Fruit fly (Drosophila melanogaster) whole organism, wandering third instar larva: ENCODE data around the gene CG6325.
"Not testable (repeated sequence)": the region's sequence is repeated elsewhere in the genome, so short reads cannot be mapped to it uniquely, and the experiment has no call there.

Experiments used
- Abd-B ChIP-seq: fragments of >200 bp; optimal IDR thresholded peaks from 2 replicates; lab custom pipeline; 2017; ENCODE audit warnings: missing biosample characterization, missing genetic modification characterization
- CG32264 ChIP-seq: fragments of 200-800 bp; sonication (Bioruptor generic); optimal IDR thresholded peaks from 2 replicates; lab custom pipeline; 2016; ENCODE audit warnings: missing biosample characterization, missing genetic modification characterization
- CrebA ChIP-seq: fragments of 200-800 bp; sonication (Bioruptor generic); optimal IDR thresholded peaks from 2 replicates; lab custom pipeline; 2016; ENCODE audit warnings: missing biosample characterization, mild to moderate bottlenecking, missing genetic modification characterization, borderline replicate concordance
- Hnf4 ChIP-seq: fragments of 200-800 bp; sonication (Bioruptor generic); optimal IDR thresholded peaks from 2 replicates; lab custom pipeline; 2016; ENCODE audit warnings: missing biosample characterization, mild to moderate bottlenecking, missing genetic modification characterization
- Hr78 ChIP-seq: fragments of >200 bp; optimal IDR thresholded peaks from 2 replicates; lab custom pipeline; 2017; ENCODE audit warnings: missing biosample characterization, missing genetic modification characterization
- Hr83 ChIP-seq: fragments of 200-300 bp; sonication (Bioruptor generic); optimal IDR thresholded peaks from 2 replicates; lab custom pipeline; 2016; ENCODE audit warnings: missing biosample characterization, mild to moderate bottlenecking, missing genetic modification characterization, moderate library complexity; ENCODE audit not compliant: poor library complexity, severe bottlenecking
- N ChIP-seq: fragments of >200 bp; optimal IDR thresholded peaks from 2 replicates; lab custom pipeline; 2018; ENCODE audit warnings: missing biosample characterization, missing external identifiers, missing genetic modification characterization
- fru ChIP-seq: fragments of 200-800 bp; sonication (Bioruptor generic); optimal IDR thresholded peaks from 3 replicates; lab custom pipeline; 2016; ENCODE audit warnings: missing biosample characterization, mild to moderate bottlenecking, missing genetic modification characterization
- h ChIP-seq: fragments of 200-800 bp; sonication (Bioruptor generic); optimal IDR thresholded peaks from 3 replicates; lab custom pipeline; 2016; ENCODE audit warnings: missing biosample characterization, mild to moderate bottlenecking, missing genetic modification characterization
- pan ChIP-seq: fragments of >200 bp; optimal IDR thresholded peaks from 2 replicates; lab custom pipeline; 2017
- psq ChIP-seq: fragments of 200-800 bp; sonication (Bioruptor generic); optimal IDR thresholded peaks from 3 replicates; lab custom pipeline; 2017; ENCODE audit warnings: missing biosample characterization, mild to moderate bottlenecking, missing genetic modification characterization, moderate library complexity
- sage ChIP-seq: fragments of 200-800 bp; sonication (Bioruptor generic); optimal IDR thresholded peaks from 2 replicates; lab custom pipeline; 2016; ENCODE audit warnings: missing biosample characterization, mild to moderate bottlenecking, missing genetic modification characterization
- usp ChIP-seq: fragments of >200 bp; optimal IDR thresholded peaks from 2 replicates; lab custom pipeline; 2017; ENCODE audit warnings: missing biosample characterization, missing genetic modification characterization
- woc ChIP-seq: sonication (Bioruptor generic); optimal IDR thresholded peaks from 2 replicates; lab custom pipeline; 2016; ENCODE audit warnings: missing biosample characterization, mild to moderate bottlenecking, missing genetic modification characterization

dm6 chr3R:10384474-10384873, 22.6 kb downstream of the CG6325 start:
- not testable (repeated sequence) for TF ChIP-seq Hr78 (GFP tag; lab: Kevin White, UChicago); pan (lab: Kevin White, UChicago); Hnf4; sage (GFP tag; lab: Kevin White, UChicago); psq; N (GFP tag; lab: Kevin White, UChicago); CG32264 (GFP tag; lab: Kevin White, UChicago); woc (GFP tag; lab: Kevin White, UChicago); h (GFP tag; lab: Kevin White, UChicago); Abd-B (GFP tag; lab: Kevin White, UChicago); fru (GFP tag; lab: Kevin White, UChicago); CrebA (GFP tag; lab: Kevin White, UChicago); usp (GFP tag; lab: Kevin White, UChicago); Hr83 (GFP tag; lab: Kevin White, UChicago)
